Worm (Caenorhabditis elegans): ENCODE results near the gene atf-2.

The atf-2 gene

ce11 chrII:8765131-8765530, 13.3 kb downstream of the atf-2 start (continued):
- no peak for TF ChIP-seq nhr-237 (tag; optimal IDR thresholded peaks at IDR 0.05)
- no peak for TF ChIP-seq nhr-76 (tag; optimal IDR thresholded peaks at IDR 0.05)
- TF ChIP-seq hmg-1.1 (GFP tag; IDR thresholded peaks at IDR 0.05): no peak
- TF ChIP-seq Y48G9A.11 (GFP tag; IDR thresholded peaks at IDR 0.05): no peak
- TF ChIP-seq Y105C5A.15 (GFP tag; IDR thresholded peaks at IDR 0.05): no peak
- no peak for TF ChIP-seq daf-12 (tag; optimal IDR thresholded peaks at IDR 0.05)
- TF ChIP-seq nhr-28 (tag; optimal IDR thresholded peaks at IDR 0.05): peak; percentile 87
- TF ChIP-seq nhr-48 (tag; optimal IDR thresholded peaks at IDR 0.05): peak; percentile 68
- TF ChIP-seq aha-1 (tag): peak; percentile 70
- no peak for TF ChIP-seq saeg-2 (GFP tag; IDR thresholded peaks at IDR 0.05)
- TF ChIP-seq ceh-82 (tag; optimal IDR thresholded peaks at IDR 0.05): no peak
- TF ChIP-seq F26F4.8 (GFP tag; conservative IDR thresholded peaks at IDR 0.05): no peak
- no peak for TF ChIP-seq pha-4 (GFP tag; IDR thresholded peaks at IDR 0.05)
- no peak for TF ChIP-seq pha-4 (tag; optimal IDR thresholded peaks at IDR 0.05)
- TF ChIP-seq lin-29 (GFP tag; IDR thresholded peaks at IDR 0.05): no peak
- peak; percentile 72 for TF ChIP-seq hlh-30 (tag; optimal IDR thresholded peaks at IDR 0.05; ENCODE audit: insufficient read depth)
- TF ChIP-seq Y5F2A.4 (GFP tag; optimal IDR thresholded peaks at IDR 0.05): no peak
- TF ChIP-seq zip-2 (tag; optimal IDR thresholded peaks at IDR 0.05): no peak
- no peak for TF ChIP-seq ceh-20 (GFP tag; IDR thresholded peaks at IDR 0.05)
- no peak for TF ChIP-seq F37D6.2 (tag; optimal IDR thresholded peaks at IDR 0.05)
- TF ChIP-seq zfp-2 (tag; optimal IDR thresholded peaks at IDR 0.05): no peak
- no peak for TF ChIP-seq attf-4 (tag; optimal IDR thresholded peaks at IDR 0.05)
- no peak for TF ChIP-seq mxl-2 (GFP tag; conservative IDR thresholded peaks at IDR 0.05)
- TF ChIP-seq nhr-6 (tag; optimal IDR thresholded peaks at IDR 0.05): no peak
- TF ChIP-seq dpl-1 (GFP tag; optimal IDR thresholded peaks at IDR 0.05): no peak
- TF ChIP-seq mxl-3 (GFP tag; optimal IDR thresholded peaks at IDR 0.05): peak; percentile 95
- no peak for TF ChIP-seq snpc-4 (tag; optimal IDR thresholded peaks at IDR 0.05)
- no peak for TF ChIP-seq nhr-77 (tag; optimal IDR thresholded peaks at IDR 0.05)
- no peak for TF ChIP-seq tag-97 (GFP tag; IDR thresholded peaks at IDR 0.05)
- TF ChIP-seq tra-1 (GFP tag; IDR thresholded peaks at IDR 0.05): peak; percentile 58; the same call in 1 of the 2 replicates
- TF ChIP-seq lir-3 (tag; optimal IDR thresholded peaks at IDR 0.05): no peak
- no peak for TF ChIP-seq F49E8.2 (tag; optimal IDR thresholded peaks at IDR 0.05; ENCODE audit: borderline replicate concordance)
- no peak for TF ChIP-seq ctbp-1 (GFP tag; IDR thresholded peaks at IDR 0.05)
- TF ChIP-seq lsy-2 (tag; optimal IDR thresholded peaks at IDR 0.05): no peak
- no peak for TF ChIP-seq T26A8.4 (GFP tag; IDR thresholded peaks at IDR 0.05)
- no peak for TF ChIP-seq nhr-10 (tag; optimal IDR thresholded peaks at IDR 0.05)
- TF ChIP-seq pqm-1 (tag; optimal IDR thresholded peaks at IDR 0.05): no peak
- no peak for TF ChIP-seq unc-130 (GFP tag; optimal IDR thresholded peaks at IDR 0.05)
- TF ChIP-seq fos-1 (tag; optimal IDR thresholded peaks at IDR 0.05): no peak
- no peak for TF ChIP-seq nhr-42 (GFP tag; IDR thresholded peaks at IDR 0.05)
- no peak for TF ChIP-seq Y75B8A.6 (GFP tag; IDR thresholded peaks at IDR 0.05)
- TF ChIP-seq mes-2 (tag; optimal IDR thresholded peaks at IDR 0.05; ENCODE audit: poor library complexity, severe bottlenecking): no peak
- no peak for TF ChIP-seq duxl-1 (tag; optimal IDR thresholded peaks at IDR 0.05; ENCODE audit: poor library complexity)
- no peak for TF ChIP-seq mdt-29 (GFP tag; IDR thresholded peaks at IDR 0.05)
- no peak for TF ChIP-seq aly-2 (tag; optimal IDR thresholded peaks at IDR 0.05)
- TF ChIP-seq mdl-1 (tag; optimal IDR thresholded peaks at IDR 0.05): peak; percentile 55 to 94
- no peak for TF ChIP-seq ZK546.5 (tag; optimal IDR thresholded peaks at IDR 0.05)
- TF ChIP-seq nhr-102 (tag; optimal IDR thresholded peaks at IDR 0.05): no peak
- no peak for TF ChIP-seq F44E2.7 (GFP tag; IDR thresholded peaks at IDR 0.05)
- peak; percentile 27 for TF ChIP-seq gei-8 (GFP tag; optimal IDR thresholded peaks at IDR 0.05)
- TF ChIP-seq R02D3.7 (tag; optimal IDR thresholded peaks at IDR 0.05): no peak
- TF ChIP-seq unc-39 (tag; optimal IDR thresholded peaks at IDR 0.05): no peak
- no peak for TF ChIP-seq cey-2 (tag; optimal IDR thresholded peaks at IDR 0.05; ENCODE audit: borderline replicate concordance, insufficient read depth)
